Worm (Caenorhabditis elegans) whole organism, L1 larva: Measurements from ENCODE around the gene K09C4.4.
A peak's percentile ranks its signal among the peaks of the same experiment; 100 is the strongest.

Experiments used
- C04F5.9 ChIP-seq: sonication (generic microtip); optimal IDR thresholded peaks from 2 replicates; lab custom pipeline; 2016; ENCODE audit warnings: missing genetic modification characterization, missing compliant biosample characterization
- C34B4.2 ChIP-seq: sonication (generic microtip); optimal IDR thresholded peaks from 2 replicates; lab custom pipeline; 2017; ENCODE audit warnings: mild to moderate bottlenecking, missing genetic modification characterization, missing compliant biosample characterization
- F16B12.6 ChIP-seq: fragments of 150-350 bp; optimal IDR thresholded peaks from 2 replicates; lab custom pipeline; 2014; ENCODE audit warnings: missing biosample characterization, missing genetic modification characterization
- Y116A8C.19 ChIP-seq: sonication (generic microtip); optimal IDR thresholded peaks from 2 replicates; lab custom pipeline; 2016; ENCODE audit warnings: missing compliant biosample characterization, missing genetic modification characterization, borderline replicate concordance
- aha-1 ChIP-seq: fragments of 150-350 bp; optimal IDR thresholded peaks from 2 replicates; lab custom pipeline; 2014; ENCODE audit warnings: missing biosample characterization, missing genetic modification characterization
- blmp-1 ChIP-seq: fragments of 150-350 bp; optimal IDR thresholded peaks from 2 replicates; lab custom pipeline; 2014; ENCODE audit warnings: missing biosample characterization, missing genetic modification characterization
- ceh-8 ChIP-seq: fragments of 200-800 bp; sonication (Bioruptor generic); optimal IDR thresholded peaks from 2 replicates; lab custom pipeline; 2018; ENCODE audit warnings: mild to moderate bottlenecking, missing genetic modification characterization, moderate library complexity, missing compliant biosample characterization
- ceh-82 ChIP-seq, 3 experiments: fragments of 150-350 bp in 1 of 3; sonication (generic microtip) in 2 of 3; optimal IDR thresholded peaks; 2 replicates each; lab custom pipeline; 2014 to 2017; ENCODE audit warnings: missing biosample characterization in 3 of 3, missing genetic modification characterization in 3 of 3
- dsc-1 ChIP-seq: sonication (generic microtip); optimal IDR thresholded peaks from 2 replicates; lab custom pipeline; 2016; ENCODE audit warnings: mild to moderate bottlenecking, missing genetic modification characterization, missing compliant biosample characterization
- efl-3 ChIP-seq: fragments of 200-800 bp; sonication (Bioruptor generic); optimal IDR thresholded peaks from 2 replicates; lab custom pipeline; 2018; ENCODE audit warnings: mild to moderate bottlenecking, missing genetic modification characterization, missing compliant biosample characterization
- elt-2 ChIP-seq: sonication (generic microtip); optimal IDR thresholded peaks from 2 replicates; lab custom pipeline; 2016; ENCODE audit warnings: missing genetic modification characterization, mild to moderate bottlenecking, inconsistent platforms, missing compliant biosample characterization, missing genetic modification reagents
- elt-3 ChIP-seq, 6 experiments: fragments of 150-350 bp in 1 of 6; sonication (generic microtip); optimal IDR thresholded peaks; 2 replicates each; lab custom pipeline; 2017 to 2018; ENCODE audit warnings: missing biosample characterization in 6 of 6, missing genetic modification characterization in 6 of 6, inconsistent platforms in 1 of 6
- fos-1 ChIP-seq: fragments of 150-350 bp; optimal IDR thresholded peaks from 2 replicates; lab custom pipeline; 2014; ENCODE audit warnings: missing biosample characterization, missing genetic modification characterization
- grh-1 ChIP-seq: fragments of 200-800 bp; sonication (Bioruptor generic); IDR thresholded peaks from 2 replicates; pipeline ENCODE4 v1.3.6; 2022; ENCODE audit warnings: missing genetic modification reagents, missing genetic modification characterization, missing compliant biosample characterization
- hlh-17 ChIP-seq: fragments of 200-800 bp; sonication (Bioruptor generic); optimal IDR thresholded peaks from 2 replicates; lab custom pipeline; 2018; ENCODE audit warnings: missing genetic modification characterization, mild to moderate bottlenecking, missing compliant biosample characterization, moderate library complexity, borderline replicate concordance
- isw-1 ChIP-seq: fragments of 200-800 bp; sonication (Bioruptor generic); IDR thresholded peaks from 2 replicates; pipeline ENCODE4 v1.3.6; 2022; ENCODE audit warnings: missing genetic modification characterization, missing compliant biosample characterization
- jun-1 ChIP-seq: fragments of 150-350 bp; optimal IDR thresholded peaks from 2 replicates; lab custom pipeline; 2014; ENCODE audit warnings: missing biosample characterization, missing genetic modification reagents, missing genetic modification characterization
- lin-14 ChIP-seq: fragments of 200-800 bp; sonication (Bioruptor generic); optimal IDR thresholded peaks from 2 replicates; lab custom pipeline; 2018; ENCODE audit warnings: mild to moderate bottlenecking, missing genetic modification characterization, moderate library complexity, missing compliant biosample characterization
- lin-35 ChIP-seq, 2 experiments: fragments of 150-350 bp; optimal IDR thresholded peaks; 2 replicates each; lab custom pipeline; 2014; ENCODE audit warnings: missing biosample characterization in 2 of 2, missing genetic modification characterization in 2 of 2, missing genetic modification reagents in 2 of 2
- lin-39 ChIP-seq: fragments of 150-350 bp; optimal IDR thresholded peaks from 2 replicates; lab custom pipeline; 2014; ENCODE audit warnings: missing biosample characterization, missing genetic modification reagents, missing genetic modification characterization
- mdl-1 ChIP-seq, 2 experiments: fragments of 150-350 bp; optimal IDR thresholded peaks; 2 replicates each; lab custom pipeline; 2014 to 2017; ENCODE audit warnings: missing biosample characterization in 2 of 2, missing genetic modification characterization in 2 of 2, inconsistent platforms in 1 of 2
- nhr-11 ChIP-seq: fragments of 150-350 bp; optimal IDR thresholded peaks from 2 replicates; lab custom pipeline; 2014; ENCODE audit warnings: missing biosample characterization, missing genetic modification characterization
- nhr-19 ChIP-seq: fragments of 200-800 bp; sonication (Bioruptor generic); conservative IDR thresholded peaks from 2 replicates; pipeline ENCODE4 v1.3.6; 2022; ENCODE audit warnings: missing genetic modification characterization, missing compliant biosample characterization
- nhr-237 ChIP-seq: fragments of 150-350 bp; optimal IDR thresholded peaks from 2 replicates; lab custom pipeline; 2014; ENCODE audit warnings: missing biosample characterization, missing genetic modification characterization
- nhr-28 ChIP-seq: fragments of 150-350 bp; optimal IDR thresholded peaks from 2 replicates; lab custom pipeline; 2014; ENCODE audit warnings: missing biosample characterization, missing genetic modification characterization
- nhr-47 ChIP-seq: sonication (generic microtip); optimal IDR thresholded peaks from 2 replicates; lab custom pipeline; 2016; ENCODE audit warnings: mild to moderate bottlenecking, missing genetic modification characterization, moderate library complexity, missing compliant biosample characterization
- nhr-71 ChIP-seq: sonication (generic microtip); optimal IDR thresholded peaks from 2 replicates; lab custom pipeline; 2016; ENCODE audit warnings: mild to moderate bottlenecking, missing genetic modification characterization, moderate library complexity, missing compliant biosample characterization
- nhr-77 ChIP-seq: fragments of 150-350 bp; optimal IDR thresholded peaks from 2 replicates; lab custom pipeline; 2014; ENCODE audit warnings: missing biosample characterization, missing genetic modification characterization
- pag-3 ChIP-seq: sonication (generic microtip); optimal IDR thresholded peaks from 2 replicates; lab custom pipeline; 2017; ENCODE audit warnings: missing genetic modification characterization, mild to moderate bottlenecking, missing compliant biosample characterization, antibody characterized with exemption, borderline replicate concordance; ENCODE audit not compliant: insufficient read depth
- pqm-1 ChIP-seq: sonication (generic microtip); optimal IDR thresholded peaks from 3 replicates; lab custom pipeline; 2017; ENCODE audit warnings: missing biosample characterization, missing genetic modification characterization
- rnt-1 ChIP-seq: sonication (generic microtip); optimal IDR thresholded peaks from 2 replicates; lab custom pipeline; 2016; ENCODE audit warnings: mild to moderate bottlenecking, missing genetic modification characterization, moderate library complexity, missing compliant biosample characterization
- skn-1 ChIP-seq: fragments of 150-350 bp; optimal IDR thresholded peaks from 2 replicates; lab custom pipeline; 2014; ENCODE audit warnings: missing biosample characterization, missing genetic modification characterization
- snpc-4 ChIP-seq: fragments of 150-350 bp; optimal IDR thresholded peaks from 2 replicates; lab custom pipeline; 2014; ENCODE audit warnings: missing biosample characterization, missing genetic modification characterization
- snu-23 ChIP-seq: sonication (generic microtip); optimal IDR thresholded peaks from 2 replicates; lab custom pipeline; 2016; ENCODE audit warnings: missing genetic modification characterization, missing compliant biosample characterization
- sup-37 ChIP-seq: fragments of 200-800 bp; sonication (Bioruptor generic); optimal IDR thresholded peaks from 2 replicates; lab custom pipeline; 2018; ENCODE audit warnings: mild to moderate bottlenecking, missing genetic modification characterization, missing compliant biosample characterization
- unc-98 ChIP-seq: fragments of 200-800 bp; sonication (Bioruptor generic); IDR thresholded peaks from 2 replicates; pipeline ENCODE4 v1.3.6; 2022; ENCODE audit warnings: missing genetic modification characterization, missing compliant biosample characterization
- vab-15 ChIP-seq: sonication (generic microtip); optimal IDR thresholded peaks from 2 replicates; lab custom pipeline; 2017; ENCODE audit warnings: missing genotype, mild to moderate bottlenecking, missing genetic modification characterization, missing compliant biosample characterization
- zip-4 ChIP-seq: fragments of 200-800 bp; sonication (Bioruptor generic); optimal IDR thresholded peaks from 2 replicates; lab custom pipeline; 2018; ENCODE audit warnings: mild to moderate bottlenecking, missing genetic modification characterization, moderate library complexity, missing compliant biosample characterization
- ztf-11 ChIP-seq, 2 experiments: sonication (generic microtip); optimal IDR thresholded peaks; 2 replicates each; lab custom pipeline; 2016 to 2017; ENCODE audit warnings: missing genetic modification characterization in 2 of 2, missing biosample characterization in 1 of 2, missing compliant biosample characterization in 1 of 2

Gene K09C4.4

ce11 chrX:3256784-3257493 is 32.3 kb upstream of the K09C4.4 start, which contains the start of gene lbp-3 (continued):
- TF ChIP-seq ceh-8 (GFP tag; lab: Kevin White, UChicago) = no peak
- TF ChIP-seq skn-1 (tag; lab: Kevin White, UChicago) = no peak
- TF ChIP-seq snpc-4 = no peak
- TF ChIP-seq C04F5.9 = no peak
- TF ChIP-seq elt-2 (tag; lab: Kevin White, UChicago) = peak; percentile 98
- no peak for TF ChIP-seq vab-15 (tag; lab: Kevin White, UChicago)
- TF ChIP-seq sup-37 (GFP tag; lab: Kevin White, UChicago) = no peak
- TF ChIP-seq blmp-1 (tag; lab: Kevin White, UChicago) = no peak
- no peak for TF ChIP-seq lin-35 (GFP tag; optimal IDR thresholded peaks at IDR 0.05; lab: Kevin White, UChicago)
- TF ChIP-seq pqm-1 (tag; lab: Kevin White, UChicago) = peak; percentile 99
- no peak for TF ChIP-seq nhr-237 (tag; lab: Kevin White, UChicago)
- TF ChIP-seq jun-1 (tag; lab: Kevin White, UChicago) = peak; percentile 1
- no peak for TF ChIP-seq nhr-77
- TF ChIP-seq isw-1 (GFP tag; lab: Robert Waterston, UW) = no peak
- TF ChIP-seq zip-4 (GFP tag; lab: Kevin White, UChicago) = no peak
- no peak for TF ChIP-seq F16B12.6 (tag; lab: Kevin White, UChicago)
- TF ChIP-seq nhr-19 (GFP tag; lab: Robert Waterston, UW) = no peak
- TF ChIP-seq aha-1 = no peak
- TF ChIP-seq dsc-1 = peak; percentile 31
- peak; percentile 41 for TF ChIP-seq lin-14 (GFP tag; lab: Kevin White, UChicago)
- no peak for TF ChIP-seq nhr-47 (tag; lab: Kevin White, UChicago)
- TF ChIP-seq nhr-28 (tag; lab: Kevin White, UChicago) = no peak

- no peak for TF ChIP-seq nhr-237 (tag; lab: Kevin White, UChicago)
- TF ChIP-seq C34B4.2 (tag; lab: Kevin White, UChicago) = no peak
- no peak for TF ChIP-seq nhr-11 (tag; lab: Kevin White, UChicago)
- no peak for TF ChIP-seq jun-1 (tag; lab: Kevin White, UChicago)
- no peak for TF ChIP-seq Y116A8C.19
- TF ChIP-seq nhr-71 = no peak
- TF ChIP-seq nhr-28 (tag; lab: Kevin White, UChicago) = no peak
- no peak for TF ChIP-seq elt-3 (tag; optimal IDR thresholded peaks at IDR 0.05; lab: Kevin White, UChicago)
- TF ChIP-seq hlh-17 = no peak
- no peak for TF ChIP-seq dsc-1
- TF ChIP-seq, all 84 proteins: peak for 0
These were observed 30.4 kb upstream of the K09C4.4 start, which contains the start of gene lbp-1 for ce11 chrX:3258842-3259241. TSS of gene lbp-1 (plus strand) at chrX:3259142.

ce11 chrX:3260509-3260908 is 28.8 kb upstream of the K09C4.4 start, which contains the start of gene lbp-2:
TSS of gene lbp-2 (plus strand) at chrX:3260610.
- TF ChIP-seq blmp-1 (tag; lab: Kevin White, UChicago) = no peak
- peak; percentile 30 for TF ChIP-seq nhr-71
- no peak for TF ChIP-seq pag-3
- no peak for TF ChIP-seq nhr-47 (tag; lab: Kevin White, UChicago)
- TF ChIP-seq rnt-1 = peak; percentile 57
- peak; percentile 19 for TF ChIP-seq lin-39 (tag; lab: Kevin White, UChicago)
- TF ChIP-seq mdl-1 (tag; optimal IDR thresholded peaks at IDR 0.05; lab: Kevin White, UChicago) = peak in 1 of 2 experiments; percentile 21
- no peak for TF ChIP-seq grh-1 (GFP tag; lab: Robert Waterston, UW)
- peak; percentile 6 for TF ChIP-seq snu-23 (GFP tag; lab: Kevin White, UChicago)

- no peak for TF ChIP-seq efl-3 (GFP tag; lab: Kevin White, UChicago)
- TF ChIP-seq ceh-82 (tag; optimal IDR thresholded peaks at IDR 0.05; lab: Kevin White, UChicago) = no peak
- no peak for TF ChIP-seq ztf-11 (tag; optimal IDR thresholded peaks at IDR 0.05; lab: Kevin White, UChicago)
- TF ChIP-seq unc-98 (GFP tag; lab: Robert Waterston, UW) = no peak
- TF ChIP-seq fos-1 (tag; lab: Kevin White, UChicago) = no peak
These were observed 26.7 kb upstream of the K09C4.4 start, which contains the start of gene fbxb-71 for ce11 chrX:3262600-3262999. TSS of gene fbxb-71 (plus strand) at chrX:3262900.
